Fruit fly (Drosophila melanogaster) whole organism, embryonic: Measurements from ENCODE around the gene CG46307.
A peak's percentile ranks its signal among the peaks of the same experiment; 100 is the strongest.

ENCODE experiments used
- Adf1 ChIP-seq: fragments of 200-800 bp; sonication (Bioruptor generic); IDR thresholded peaks from 2 replicates; pipeline ENCODE4 v1.3.6; 2022; ENCODE audit warnings: missing biosample characterization, missing genetic modification characterization
- CG10431 ChIP-seq: fragments of 200-800 bp; sonication (Bioruptor generic); optimal IDR thresholded peaks from 3 replicates; lab custom pipeline; 2018; ENCODE audit warnings: missing biosample characterization, mild to moderate bottlenecking, missing genetic modification characterization
- CG10654 ChIP-seq: fragments of 200-800 bp; sonication (Bioruptor generic); optimal IDR thresholded peaks from 2 replicates; lab custom pipeline; 2016; ENCODE audit warnings: missing biosample characterization, missing genetic modification characterization
- CG11093 ChIP-seq: fragments of 200-800 bp; sonication (Bioruptor generic); IDR thresholded peaks from 3 replicates; pipeline ENCODE4 v1.3.6; 2022; ENCODE audit warnings: missing biosample characterization, missing genetic modification characterization
- CG13123 ChIP-seq: fragments of 200-800 bp; sonication (Bioruptor generic); optimal IDR thresholded peaks from 2 replicates; lab custom pipeline; 2016; ENCODE audit warnings: missing biosample characterization, missing genetic modification characterization
- CG14441 ChIP-seq: fragments of 200-800 bp; sonication (Bioruptor generic); IDR thresholded peaks from 2 replicates; pipeline ENCODE4 v1.3.6; 2022; ENCODE audit warnings: missing biosample characterization, missing genetic modification characterization
- CG14965 ChIP-seq: fragments of 200-800 bp; sonication (Bioruptor generic); optimal IDR thresholded peaks from 2 replicates; lab custom pipeline; 2016; ENCODE audit warnings: missing biosample characterization, missing genetic modification characterization, borderline replicate concordance
- CG15601 ChIP-seq: fragments of 200-800 bp; sonication (Bioruptor generic); optimal IDR thresholded peaks from 3 replicates; lab custom pipeline; 2019; ENCODE audit warnings: missing biosample characterization, mild to moderate bottlenecking, missing genetic modification characterization, moderate library complexity
- CG16813 ChIP-seq: fragments of 200-800 bp; sonication (Bioruptor generic); IDR thresholded peaks from 3 replicates; pipeline ENCODE4 v1.3.6; 2022; ENCODE audit warnings: missing biosample characterization, missing genetic modification characterization; ENCODE audit not compliant: partially characterized antibody
- CG18262 ChIP-seq: fragments of 200-800 bp; optimal IDR thresholded peaks from 3 replicates; lab custom pipeline; 2019; ENCODE audit warnings: missing biosample characterization, mild to moderate bottlenecking, missing genetic modification characterization, moderate library complexity
- CG2129 ChIP-seq: fragments of 200-800 bp; sonication (Bioruptor generic); IDR thresholded peaks from 2 replicates; pipeline ENCODE4 v1.3.6; 2022; ENCODE audit warnings: missing biosample characterization, missing genetic modification characterization; ENCODE audit not compliant: partially characterized antibody
- CG30020 ChIP-seq: fragments of 200-800 bp; optimal IDR thresholded peaks from 2 replicates; lab custom pipeline; 2019; ENCODE audit warnings: missing biosample characterization, mild to moderate bottlenecking, missing genetic modification characterization, moderate library complexity
- CG3847 ChIP-seq: fragments of 200-800 bp; sonication (Bioruptor generic); IDR thresholded peaks from 2 replicates; pipeline ENCODE4 v1.3.6; 2022; ENCODE audit warnings: missing biosample characterization, missing genetic modification characterization
- CG4328 ChIP-seq: fragments of 200-800 bp; sonication (Bioruptor generic); optimal IDR thresholded peaks from 3 replicates; lab custom pipeline; 2017; ENCODE audit warnings: missing biosample characterization, missing genetic modification reagents, missing genetic modification characterization
- CG4404 ChIP-seq: fragments of 200-800 bp; sonication (Bioruptor generic); IDR thresholded peaks from 2 replicates; pipeline ENCODE4 v1.3.6; 2022; ENCODE audit warnings: missing biosample characterization, missing genetic modification characterization
- CG4730 ChIP-seq: fragments of 200-800 bp; sonication (Bioruptor generic); IDR thresholded peaks from 2 replicates; pipeline ENCODE4 v1.3.6; 2022; ENCODE audit warnings: missing biosample characterization, missing genetic modification characterization
- CG4820 ChIP-seq: fragments of 200-800 bp; sonication (Bioruptor generic); optimal IDR thresholded peaks from 3 replicates; lab custom pipeline; 2016; ENCODE audit warnings: missing biosample characterization, missing genetic modification characterization
- CG5245 ChIP-seq: fragments of 200-800 bp; sonication (Bioruptor generic); optimal IDR thresholded peaks from 3 replicates; lab custom pipeline; 2016; ENCODE audit warnings: missing biosample characterization, missing genetic modification characterization
- CG6654 ChIP-seq: fragments of 200-800 bp; sonication (Bioruptor generic); optimal IDR thresholded peaks from 2 replicates; lab custom pipeline; 2017; ENCODE audit warnings: missing biosample characterization, mild to moderate bottlenecking, missing genetic modification characterization
- CG7839 ChIP-seq: fragments of 200-800 bp; sonication (Bioruptor generic); optimal IDR thresholded peaks from 3 replicates; lab custom pipeline; 2018; ENCODE audit warnings: missing biosample characterization, mild to moderate bottlenecking, missing genetic modification characterization, moderate library complexity
- CG8281 ChIP-seq: fragments of 200-800 bp; sonication (Bioruptor generic); optimal IDR thresholded peaks from 2 replicates; lab custom pipeline; 2018; ENCODE audit warnings: missing biosample characterization, mild to moderate bottlenecking, missing genetic modification characterization, moderate library complexity
- CG8388 ChIP-seq: fragments of 200-800 bp; sonication (Bioruptor generic); optimal IDR thresholded peaks from 2 replicates; lab custom pipeline; 2019; ENCODE audit warnings: missing biosample characterization, mild to moderate bottlenecking, missing genetic modification characterization, moderate library complexity
- CG9876 ChIP-seq: fragments of 200-800 bp; sonication (Bioruptor generic); optimal IDR thresholded peaks from 2 replicates; lab custom pipeline; 2016; ENCODE audit warnings: missing biosample characterization, missing genetic modification characterization
- CTCF ChIP-seq: fragments of 200-800 bp; sonication (Bioruptor generic); optimal IDR thresholded peaks from 2 replicates; lab custom pipeline; 2017; ENCODE audit warnings: missing biosample characterization, mild to moderate bottlenecking, missing genetic modification characterization, moderate library complexity
- Dad ChIP-seq: fragments of 200-800 bp; sonication (Bioruptor generic); optimal IDR thresholded peaks from 3 replicates; lab custom pipeline; 2016; ENCODE audit warnings: missing biosample characterization, missing genetic modification characterization
- Dref ChIP-seq: fragments of 200-800 bp; sonication (Bioruptor generic); IDR thresholded peaks from 2 replicates; pipeline ENCODE4 v1.3.6; 2022; ENCODE audit warnings: missing biosample characterization, missing genetic modification characterization
- Eip74EF ChIP-seq, 2 experiments: fragments of 200-800 bp in 1 of 2; fragments of >200 bp in 1 of 2; sonication (Bioruptor generic) in 1 of 2; optimal IDR thresholded peaks; 2 replicates each; lab custom pipeline; 2017 to 2019; ENCODE audit warnings: missing biosample characterization in 2 of 2, missing genetic modification characterization in 2 of 2, mild to moderate bottlenecking in 1 of 2, moderate library complexity in 1 of 2
- Elba2 ChIP-seq: fragments of 200-800 bp; sonication (Bioruptor generic); optimal IDR thresholded peaks from 3 replicates; lab custom pipeline; 2016; ENCODE audit warnings: missing biosample characterization, missing genetic modification characterization
- GATAe ChIP-seq: fragments of 200-800 bp; sonication (Bioruptor generic); conservative IDR thresholded peaks from 2 replicates; pipeline ENCODE4 v1.3.6; 2022; ENCODE audit warnings: missing biosample characterization, missing genetic modification characterization
- Lpt ChIP-seq: fragments of >200 bp; optimal IDR thresholded peaks from 2 replicates; lab custom pipeline; 2018; ENCODE audit warnings: missing biosample characterization, missing genetic modification characterization
- MTF-1 ChIP-seq: fragments of 200-800 bp; sonication (Bioruptor generic); optimal IDR thresholded peaks from 2 replicates; lab custom pipeline; 2018; ENCODE audit warnings: missing biosample characterization, mild to moderate bottlenecking, missing genetic modification characterization, borderline replicate concordance
- Nf-YB ChIP-seq: fragments of 200-800 bp; sonication (Bioruptor generic); optimal IDR thresholded peaks from 3 replicates; lab custom pipeline; 2019; ENCODE audit warnings: missing biosample characterization, mild to moderate bottlenecking, missing genetic modification characterization, moderate library complexity
- Oaz ChIP-seq: fragments of 200-800 bp; sonication (Bioruptor generic); IDR thresholded peaks from 2 replicates; pipeline ENCODE4 v1.3.6; 2022; ENCODE audit warnings: missing biosample characterization, missing genetic modification characterization
- Oli ChIP-seq: fragments of 200-800 bp; sonication (Bioruptor generic); optimal IDR thresholded peaks from 2 replicates; lab custom pipeline; 2018; ENCODE audit warnings: missing biosample characterization, mild to moderate bottlenecking, missing genetic modification characterization, moderate library complexity
- Sry-β ChIP-seq: fragments of 200-800 bp; sonication (Bioruptor generic); optimal IDR thresholded peaks from 2 replicates; lab custom pipeline; 2018; ENCODE audit warnings: missing biosample characterization, mild to moderate bottlenecking, missing genetic modification characterization, moderate library complexity
- Ssrp ChIP-seq: fragments of 200-800 bp; sonication (Bioruptor generic); optimal IDR thresholded peaks from 2 replicates; lab custom pipeline; 2018; ENCODE audit warnings: missing biosample characterization, mild to moderate bottlenecking, missing genetic modification characterization, moderate library complexity
- ase ChIP-seq: fragments of 200-800 bp; sonication (Bioruptor generic); IDR thresholded peaks from 3 replicates; pipeline ENCODE4 v1.3.6; 2022; ENCODE audit warnings: missing biosample characterization, missing genetic modification characterization
- danr ChIP-seq: fragments of 200-800 bp; sonication (Bioruptor generic); IDR thresholded peaks from 2 replicates; pipeline ENCODE4 v1.3.6; 2022; ENCODE audit warnings: missing biosample characterization, missing genetic modification characterization
- disco-r ChIP-seq: fragments of 200-800 bp; sonication (Bioruptor generic); optimal IDR thresholded peaks from 2 replicates; lab custom pipeline; 2016; ENCODE audit warnings: missing biosample characterization, missing genetic modification characterization
- ems ChIP-seq: fragments of 200-800 bp; sonication (Bioruptor generic); optimal IDR thresholded peaks from 3 replicates; lab custom pipeline; 2016; ENCODE audit warnings: missing biosample characterization, missing genetic modification characterization
- esg ChIP-seq: fragments of 200-800 bp; sonication (Bioruptor generic); conservative IDR thresholded peaks from 2 replicates; pipeline ENCODE4 v1.3.6; 2022; ENCODE audit warnings: missing biosample characterization, missing genetic modification characterization
- fru ChIP-seq: fragments of >200 bp; optimal IDR thresholded peaks from 2 replicates; lab custom pipeline; 2017
- gem ChIP-seq: fragments of 200-800 bp; sonication (Bioruptor generic); optimal IDR thresholded peaks from 2 replicates; lab custom pipeline; 2019; ENCODE audit warnings: missing biosample characterization, mild to moderate bottlenecking, missing genetic modification characterization, moderate library complexity
- grau ChIP-seq: fragments of 200-800 bp; optimal IDR thresholded peaks from 3 replicates; lab custom pipeline; 2019; ENCODE audit warnings: missing biosample characterization, mild to moderate bottlenecking, missing genetic modification characterization, moderate library complexity
- maf-S ChIP-seq: fragments of 200-800 bp; sonication (Bioruptor generic); optimal IDR thresholded peaks from 2 replicates; lab custom pipeline; 2016; ENCODE audit warnings: missing biosample characterization, missing genetic modification characterization
- pfk ChIP-seq: fragments of 200-800 bp; sonication (Bioruptor generic); optimal IDR thresholded peaks from 2 replicates; lab custom pipeline; 2018; ENCODE audit warnings: missing biosample characterization, mild to moderate bottlenecking, missing genetic modification characterization, moderate library complexity
- rib ChIP-seq: fragments of 200-800 bp; sonication (Bioruptor generic); IDR thresholded peaks from 2 replicates; pipeline ENCODE4 v1.3.6; 2022; ENCODE audit warnings: missing biosample characterization, missing genetic modification characterization
- sqz ChIP-seq: fragments of 200-800 bp; sonication (Bioruptor generic); optimal IDR thresholded peaks from 3 replicates; lab custom pipeline; 2018; ENCODE audit warnings: missing biosample characterization, mild to moderate bottlenecking, missing genetic modification characterization
- ttk ChIP-seq: fragments of 200-800 bp; sonication (Bioruptor generic); IDR thresholded peaks from 2 replicates; pipeline ENCODE4 v2.1.2; 2022; ENCODE audit warnings: missing biosample characterization, missing genetic modification characterization
- tup ChIP-seq: fragments of 200-800 bp; sonication (Bioruptor generic); optimal IDR thresholded peaks from 2 replicates; lab custom pipeline; 2016; ENCODE audit warnings: missing biosample characterization, mild to moderate bottlenecking, missing genetic modification characterization, moderate library complexity
- yki ChIP-seq: fragments of >200 bp; optimal IDR thresholded peaks from 3 replicates; lab custom pipeline; 2018
- zfh1 ChIP-seq: fragments of 200-800 bp; sonication (Bioruptor generic); IDR thresholded peaks from 3 replicates; pipeline ENCODE4 v1.3.6; 2022; ENCODE audit warnings: missing biosample characterization, missing genetic modification characterization

The CG46307 gene

DNA sequence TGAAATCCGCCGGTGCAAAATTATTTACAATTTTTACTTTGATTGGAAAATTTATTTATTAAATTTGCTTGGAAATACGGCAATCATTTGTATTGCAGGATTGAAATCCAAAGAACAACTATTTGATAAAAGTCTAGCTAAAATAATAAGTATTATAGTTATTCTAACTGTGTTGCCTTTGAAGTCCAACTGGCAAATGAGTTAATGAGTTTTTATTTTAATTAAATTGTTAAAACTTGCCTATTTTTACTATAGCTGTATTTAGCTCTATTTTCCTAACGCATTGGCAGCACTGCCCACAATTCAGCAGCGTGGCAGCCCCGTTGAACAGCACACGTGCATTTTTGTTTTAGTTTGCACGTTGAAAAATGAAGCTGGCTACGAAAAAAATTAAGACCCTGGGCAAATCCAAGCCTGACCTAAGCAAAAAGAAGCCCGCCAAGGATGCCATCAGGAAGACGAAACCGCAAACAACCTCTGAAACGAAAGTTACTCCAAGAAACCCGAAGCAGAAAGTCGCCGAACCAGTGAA, 59.0 kb downstream of the CG46307 start, which contains the start of gene Noc2 (continued):
- TF ChIP-seq CG10654 = no peak
- peak; percentile 83 for TF ChIP-seq Sry-β (GFP tag; lab: Kevin White, UChicago)
- TF ChIP-seq CG8281 (tag; lab: Kevin White, UChicago) = no peak
- peak; percentile 21 for TF ChIP-seq ems (GFP tag; lab: Kevin White, UChicago)
- no peak for TF ChIP-seq Lpt
- TF ChIP-seq tup (GFP tag; lab: Kevin White, UChicago) = no peak
- no peak for TF ChIP-seq Elba2
- no peak for TF ChIP-seq Oaz
- no peak for TF ChIP-seq rib (GFP tag; lab: Robert Waterston, UW)
- TF ChIP-seq Ssrp = peak; percentile 29
- TF ChIP-seq pfk (GFP tag; lab: Kevin White, UChicago) = no peak
- TF ChIP-seq CG4820 (GFP tag; lab: Kevin White, UChicago) = peak; percentile 22
- peak; percentile 18 for TF ChIP-seq maf-S (GFP tag; lab: Kevin White, UChicago)
- TF ChIP-seq CG2129 (GFP tag; lab: Robert Waterston, UW) = no peak
- peak; percentile 30; the same call in 1 of the 2 replicates for TF ChIP-seq CG4404
- no peak for TF ChIP-seq CTCF (GFP tag; lab: Kevin White, UChicago)
- TF ChIP-seq CG14965 = no peak
- TF ChIP-seq CG3847 (GFP tag; lab: Robert Waterston, UW) = peak; percentile 54
- peak; percentile 56 for TF ChIP-seq grau (tag; lab: Kevin White, UChicago)
- peak; percentile 21 for TF ChIP-seq CG8388
- TF ChIP-seq CG6654 (GFP tag; lab: Kevin White, UChicago) = peak; percentile 20
- TF ChIP-seq CG7839 = peak; percentile 49
- TF ChIP-seq CG18262 = peak; percentile 60
- TF ChIP-seq Dref (GFP tag; lab: Robert Waterston, UW) = peak; percentile 50
- peak; percentile 62; the same call in 1 of the 3 replicates for TF ChIP-seq CG11093
- TF ChIP-seq MTF-1 = no peak
- no peak for TF ChIP-seq Eip74EF (GFP tag; optimal IDR thresholded peaks at IDR 0.05; lab: Kevin White, UChicago)
- peak; percentile 34 for TF ChIP-seq CG15601
- TF ChIP-seq CG13123 = no peak
- TF ChIP-seq CG30020 = peak; percentile 45
- peak; percentile 43 for TF ChIP-seq esg (GFP tag; lab: Robert Waterston, UW)
- peak; percentile 37; the same call in 1 of the 3 replicates for TF ChIP-seq ase
- no peak for TF ChIP-seq CG10431 (GFP tag; lab: Kevin White, UChicago)
- peak; percentile 16; the same call in 1 of the 2 replicates for TF ChIP-seq ttk (GFP tag; lab: Robert Waterston, UW)
- peak; percentile 14 for TF ChIP-seq Oli (tag; lab: Kevin White, UChicago)
- TF ChIP-seq disco-r (GFP tag; lab: Kevin White, UChicago) = no peak
- TF ChIP-seq CG4730 = peak; percentile 20; the same call in 1 of the 2 replicates
- TF ChIP-seq sqz (GFP tag; lab: Kevin White, UChicago) = no peak
- TF ChIP-seq CG16813 (GFP tag; lab: Robert Waterston, UW) = no peak
- no peak for TF ChIP-seq yki
- TF ChIP-seq CG14441 (GFP tag; lab: Robert Waterston, UW) = peak; percentile 62
- no peak for TF ChIP-seq danr (GFP tag; lab: Robert Waterston, UW)
- no peak for TF ChIP-seq CG9876 (GFP tag; lab: Kevin White, UChicago)
- peak; percentile 26 for TF ChIP-seq CG5245 (GFP tag; lab: Kevin White, UChicago)
- TF ChIP-seq Nf-YB (GFP tag; lab: Kevin White, UChicago) = no peak
- TF ChIP-seq fru = no peak
- TF ChIP-seq gem = peak; percentile 65
- no peak for TF ChIP-seq Dad (GFP tag; lab: Kevin White, UChicago)
- no peak for TF ChIP-seq Adf1 (GFP tag; lab: Robert Waterston, UW)
- TF ChIP-seq CG4328 (GFP tag; lab: Kevin White, UChicago) = peak; percentile 58
- TF ChIP-seq GATAe (GFP tag; lab: Robert Waterston, UW) = no peak
- TF ChIP-seq zfh1 (GFP tag; lab: Robert Waterston, UW) = peak; percentile 65; the same call in 2 of the 3 replicates
